Fruit fly (Drosophila melanogaster): ENCODE data around the gene pch2.

Gene pch2

DNA sequence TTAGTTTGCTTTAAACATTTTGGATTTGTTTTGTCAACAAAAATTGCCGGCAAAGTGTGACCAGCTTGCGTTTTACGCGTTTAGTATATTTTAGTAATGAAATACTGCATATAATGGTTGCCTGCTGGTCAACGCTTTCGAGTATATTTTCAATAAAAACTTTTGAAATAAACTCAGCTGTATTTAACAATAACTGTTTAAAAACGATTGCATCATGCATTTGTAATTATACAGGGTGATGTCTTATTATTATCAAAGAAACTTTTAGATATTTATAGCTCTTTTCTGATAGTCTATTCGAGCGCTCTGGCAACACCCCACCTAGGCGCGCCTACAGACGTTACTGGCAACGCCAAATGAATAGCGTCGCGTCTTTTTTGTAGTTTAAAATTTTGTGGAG is 2.2 kb upstream of the pch2 start, which contains the start of gene Cenp-C (continued):
- TF ChIP-seq CG15601 (tag; optimal IDR thresholded peaks at IDR 0.05) (no peak), peb (GFP tag; IDR thresholded peaks at IDR 0.05) (no peak), tio (GFP tag; optimal IDR thresholded peaks at IDR 0.05) (no peak), CG5953 (GFP tag; IDR thresholded peaks at IDR 0.05) (no peak), rib (GFP tag; IDR thresholded peaks at IDR 0.05) (no peak), ATbp (GFP tag; optimal IDR thresholded peaks at IDR 0.05) (no peak), HLHmδ (GFP tag; optimal IDR thresholded peaks at IDR 0.05) (no peak), Vsx1 (GFP tag; optimal IDR thresholded peaks at IDR 0.05) (no peak), pfk (GFP tag; optimal IDR thresholded peaks at IDR 0.05) (no peak), Dbx (GFP tag; IDR thresholded peaks at IDR 0.05) (no peak), croc (GFP tag; conservative IDR thresholded peaks at IDR 0.05) (no peak), CG12219 (GFP tag; optimal IDR thresholded peaks at IDR 0.05) (no peak), Dip2 (GFP tag; IDR thresholded peaks at IDR 0.05) (no peak), Doc2 (GFP tag; IDR thresholded peaks at IDR 0.05) (no peak), CG17912 (GFP tag; optimal IDR thresholded peaks at IDR 0.05) (no peak), Max (GFP tag; optimal IDR thresholded peaks at IDR 0.05) (peak; percentile 36), CG12391 (tag; optimal IDR thresholded peaks at IDR 0.05) (peak; percentile 39), klu (GFP tag; IDR thresholded peaks at IDR 0.05) (no peak), CG14667 (GFP tag; IDR thresholded peaks at IDR 0.05) (no peak), ems (GFP tag; optimal IDR thresholded peaks at IDR 0.05) (no peak), Oaz (GFP tag; IDR thresholded peaks at IDR 0.05) (no peak), CG6272 (GFP tag; IDR thresholded peaks at IDR 0.05) (no peak), CG8359 (GFP tag; optimal IDR thresholded peaks at IDR 0.05; ENCODE audit: borderline replicate concordance) (no peak), MTF-1 (GFP tag; optimal IDR thresholded peaks at IDR 0.05; ENCODE audit: borderline replicate concordance) (no peak), danr (GFP tag; IDR thresholded peaks at IDR 0.05) (no peak), Lpt (GFP tag; optimal IDR thresholded peaks at IDR 0.05) (no peak), dm (GFP tag; optimal IDR thresholded peaks at IDR 0.05) (no peak), tin (GFP tag; optimal IDR thresholded peaks at IDR 0.05) (peak; percentile 33), onecut (GFP tag; IDR thresholded peaks at IDR 0.05) (no peak), Awh (GFP tag; IDR thresholded peaks at IDR 0.05) (no peak), CG14014 (GFP tag; IDR thresholded peaks at IDR 0.05) (no peak), org-1 (GFP tag; optimal IDR thresholded peaks at IDR 0.05) (no peak), jigr1 (GFP tag; IDR thresholded peaks at IDR 0.05) (no peak), emc (GFP tag; optimal IDR thresholded peaks at IDR 0.05) (no peak), CG1529 (GFP tag; optimal IDR thresholded peaks at IDR 0.05) (no peak), CG14441 (GFP tag; IDR thresholded peaks at IDR 0.05) (no peak), al (GFP tag; IDR thresholded peaks at IDR 0.05) (0 out of 2 replicates have a peak, but pooled peaks have one; percentile 27), twi (tag; optimal IDR thresholded peaks at IDR 0.05) (no peak), Doc3 (GFP tag; IDR thresholded peaks at IDR 0.05; ENCODE audit: partially characterized antibody) (no peak), CG13424 (tag; optimal IDR thresholded peaks at IDR 0.05) (peak; percentile 32), CG10979 (tag; optimal IDR thresholded peaks at IDR 0.05) (no peak), cad (GFP tag; optimal IDR thresholded peaks at IDR 0.05) (no peak), phol (tag; optimal IDR thresholded peaks at IDR 0.05) (peak; percentile 80), Dek (tag; optimal IDR thresholded peaks at IDR 0.05) (no peak), CG6683 (GFP tag; optimal IDR thresholded peaks at IDR 0.05) (no peak), Hmx (GFP tag; optimal IDR thresholded peaks at IDR 0.05) (no peak), sqz (GFP tag; optimal IDR thresholded peaks at IDR 0.05) (no peak), NK7.1 (GFP tag; optimal IDR thresholded peaks at IDR 0.05) (no peak), disco-r (GFP tag; optimal IDR thresholded peaks at IDR 0.05) (no peak), CG2120 (GFP tag; optimal IDR thresholded peaks at IDR 0.05) (peak; percentile 62), knrl (GFP tag; IDR thresholded peaks at IDR 0.05; ENCODE audit: partially characterized antibody) (peak; percentile 56), Mrtf (GFP tag; IDR thresholded peaks at IDR 0.05) (no peak), H15 (GFP tag; IDR thresholded peaks at IDR 0.05) (no peak)

Measured in whole organism, embryonic.